Worm (Caenorhabditis elegans) whole organism, young adult: Measurements from ENCODE around the gene ztf-1.

ENCODE experiments used
- B0336.3 ChIP-seq: fragments of 200-800 bp; sonication (Bioruptor generic); IDR thresholded peaks from 2 replicates; pipeline ENCODE4 v1.3.6; 2022; ENCODE audit warnings: missing genetic modification characterization, missing compliant biosample characterization
- D2030.7 ChIP-seq: fragments of 200-800 bp; sonication (Bioruptor generic); IDR thresholded peaks from 2 replicates; pipeline ENCODE4 v1.3.6; 2022; ENCODE audit warnings: missing genetic modification reagents, missing genetic modification characterization, missing compliant biosample characterization
- F37B4.10 ChIP-seq: fragments of 200-800 bp; sonication (Bioruptor generic); IDR thresholded peaks from 2 replicates; pipeline ENCODE4 v1.3.6; 2022; ENCODE audit warnings: missing genetic modification characterization, missing compliant biosample characterization
- F39B2.1 ChIP-seq: fragments of 200-800 bp; sonication (Bioruptor generic); IDR thresholded peaks from 2 replicates; pipeline ENCODE4 v1.3.6; 2022; ENCODE audit warnings: missing genetic modification reagents, missing genetic modification characterization, missing compliant biosample characterization
- F52B5.7 ChIP-seq: sonication (generic microtip); optimal IDR thresholded peaks from 2 replicates; lab custom pipeline; 2016; ENCODE audit warnings: mild to moderate bottlenecking, missing genetic modification characterization, missing compliant biosample characterization
- F57C9.4 ChIP-seq: sonication (generic microtip); optimal IDR thresholded peaks from 2 replicates; lab custom pipeline; 2017; ENCODE audit warnings: mild to moderate bottlenecking, missing genetic modification characterization, missing compliant biosample characterization
- T07F8.4 ChIP-seq: sonication (generic microtip); optimal IDR thresholded peaks from 2 replicates; lab custom pipeline; 2016; ENCODE audit warnings: mild to moderate bottlenecking, missing genetic modification characterization, moderate library complexity, missing compliant biosample characterization
- Y56A3A.18 ChIP-seq: fragments of 200-800 bp; sonication (Bioruptor generic); IDR thresholded peaks from 2 replicates; pipeline ENCODE4 v1.3.6; 2022; ENCODE audit warnings: missing genetic modification reagents, missing genetic modification characterization, missing compliant biosample characterization
- Y67H2A.10 ChIP-seq: fragments of 200-800 bp; sonication (Bioruptor generic); conservative IDR thresholded peaks from 2 replicates; pipeline ENCODE4 v1.3.6; 2022; ENCODE audit warnings: missing genetic modification reagents, missing genetic modification characterization, missing compliant biosample characterization
- ama-1 ChIP-seq, 3 experiments: fragments of 150-350 bp in 1 of 3; sonication (generic microtip) in 2 of 3; optimal IDR thresholded peaks; 2 replicates each; lab custom pipeline; 2014 to 2018; ENCODE audit warnings: missing biosample characterization in 2 of 3, missing genetic modification characterization in 2 of 3, missing genetic modification reagents in 2 of 3
- aptf-3 ChIP-seq: fragments of 200-800 bp; sonication (Bioruptor generic); IDR thresholded peaks from 2 replicates; pipeline ENCODE4 v1.3.6; 2022; ENCODE audit warnings: missing genetic modification characterization, missing compliant biosample characterization
- athp-1 ChIP-seq: sonication (generic microtip); optimal IDR thresholded peaks from 2 replicates; lab custom pipeline; 2017; ENCODE audit warnings: mild to moderate bottlenecking, missing genetic modification characterization, missing compliant biosample characterization
- attf-5 ChIP-seq: fragments of 200-800 bp; sonication (Bioruptor generic); optimal IDR thresholded peaks from 2 replicates; lab custom pipeline; 2018; ENCODE audit warnings: mild to moderate bottlenecking, missing genetic modification characterization, missing compliant biosample characterization
- attf-6 ChIP-seq: fragments of 200-800 bp; sonication (Bioruptor generic); IDR thresholded peaks from 2 replicates; pipeline ENCODE4 v1.3.6; 2022; ENCODE audit warnings: missing genetic modification reagents, missing genetic modification characterization, missing compliant biosample characterization
- bed-1 ChIP-seq: fragments of 200-800 bp; sonication (Bioruptor generic); IDR thresholded peaks from 2 replicates; pipeline ENCODE4 v1.3.6; 2022; ENCODE audit warnings: missing genetic modification reagents, missing genetic modification characterization, missing compliant biosample characterization
- bed-2 ChIP-seq: fragments of 200-800 bp; sonication (Bioruptor generic); IDR thresholded peaks from 2 replicates; pipeline ENCODE4 v1.3.6; 2022; ENCODE audit warnings: missing genetic modification reagents, missing genetic modification characterization, missing compliant biosample characterization
- cebp-1 ChIP-seq, 2 experiments: fragments of 200-800 bp in 1 of 2; sonication (Bioruptor generic) in 1 of 2; sonication (generic microtip) in 1 of 2; IDR thresholded peaks in 1 of 2; optimal IDR thresholded peaks in 1 of 2; 2 replicates each; pipeline versions ENCODE4 v1.3.6 to Lab custom; 2017 to 2022; ENCODE audit warnings: missing compliant biosample characterization in 2 of 2, missing genetic modification characterization in 2 of 2, mild to moderate bottlenecking in 1 of 2, missing genetic modification reagents in 1 of 2, moderate library complexity in 1 of 2
- ceh-100 ChIP-seq: fragments of 200-800 bp; sonication (Bioruptor generic); IDR thresholded peaks from 2 replicates; pipeline ENCODE4 v1.3.6; 2022; ENCODE audit warnings: missing genetic modification reagents, missing genetic modification characterization, missing compliant biosample characterization
- ceh-40 ChIP-seq: fragments of 200-800 bp; sonication (Bioruptor generic); IDR thresholded peaks from 2 replicates; pipeline ENCODE4 v1.3.6; 2022; ENCODE audit warnings: missing genetic modification characterization, missing compliant biosample characterization
- ceh-79 ChIP-seq: sonication (generic microtip); optimal IDR thresholded peaks from 2 replicates; lab custom pipeline; 2017; ENCODE audit warnings: mild to moderate bottlenecking, missing genetic modification characterization, missing compliant biosample characterization
- dpff-1 ChIP-seq: sonication (generic microtip); optimal IDR thresholded peaks from 2 replicates; lab custom pipeline; 2017; ENCODE audit warnings: mild to moderate bottlenecking, missing genetic modification characterization, missing compliant biosample characterization
- efl-1 ChIP-seq: fragments of 150-350 bp; optimal IDR thresholded peaks from 2 replicates; lab custom pipeline; 2014; ENCODE audit warnings: missing biosample characterization, missing genetic modification reagents, missing genetic modification characterization
- egl-44 ChIP-seq: fragments of 200-800 bp; sonication (Bioruptor generic); IDR thresholded peaks from 2 replicates; pipeline ENCODE4 v1.3.6; 2022; ENCODE audit warnings: missing genetic modification reagents, missing genetic modification characterization, missing compliant biosample characterization
- ekl-4 ChIP-seq: fragments of 200-800 bp; sonication (Bioruptor generic); IDR thresholded peaks from 2 replicates; pipeline ENCODE4 v1.3.6; 2022; ENCODE audit warnings: missing genetic modification reagents, missing genetic modification characterization, missing compliant biosample characterization
- ets-4 ChIP-seq: fragments of 200-800 bp; sonication (Bioruptor generic); optimal IDR thresholded peaks from 2 replicates; lab custom pipeline; 2018; ENCODE audit warnings: mild to moderate bottlenecking, missing genetic modification characterization, missing compliant biosample characterization
- him-1 ChIP-seq: sonication (generic microtip); optimal IDR thresholded peaks from 2 replicates; lab custom pipeline; 2016; ENCODE audit warnings: missing genotype, missing genetic modification reagents, missing genetic modification characterization, missing compliant biosample characterization
- hlh-12 ChIP-seq: sonication (generic microtip); optimal IDR thresholded peaks from 2 replicates; lab custom pipeline; 2016; ENCODE audit warnings: missing genetic modification characterization, missing compliant biosample characterization
- hlh-26 ChIP-seq: fragments of 200-800 bp; sonication (Bioruptor generic); conservative IDR thresholded peaks from 2 replicates; pipeline ENCODE4 v1.3.6; 2022; ENCODE audit warnings: missing genetic modification reagents, missing genetic modification characterization, missing compliant biosample characterization
- hmg-20 ChIP-seq: fragments of 200-800 bp; sonication (Bioruptor generic); IDR thresholded peaks from 2 replicates; pipeline ENCODE4 v1.3.6; 2022; ENCODE audit warnings: missing genetic modification reagents, missing genetic modification characterization, missing compliant biosample characterization
- let-526 ChIP-seq: fragments of 200-800 bp; sonication (Bioruptor generic); IDR thresholded peaks from 2 replicates; pipeline ENCODE4 v1.3.6; 2022; ENCODE audit warnings: missing genetic modification reagents, missing genetic modification characterization, missing compliant biosample characterization
- lir-1 ChIP-seq: fragments of 200-800 bp; sonication (Bioruptor generic); conservative IDR thresholded peaks from 2 replicates; pipeline ENCODE4 v1.3.6; 2022; ENCODE audit warnings: missing genetic modification reagents, missing genetic modification characterization, missing compliant biosample characterization
- lsl-1 ChIP-seq: fragments of 200-800 bp; sonication (Bioruptor generic); optimal IDR thresholded peaks from 2 replicates; lab custom pipeline; 2018; ENCODE audit warnings: mild to moderate bottlenecking, missing genetic modification characterization, moderate library complexity, missing compliant biosample characterization
- madf-8 ChIP-seq: fragments of 200-800 bp; sonication (Bioruptor generic); conservative IDR thresholded peaks from 2 replicates; pipeline ENCODE4 v1.3.6; 2022; ENCODE audit warnings: missing genetic modification reagents, missing genetic modification characterization, missing compliant biosample characterization
- nhr-120 ChIP-seq: fragments of 200-800 bp; sonication (Bioruptor generic); IDR thresholded peaks from 2 replicates; pipeline ENCODE4 v1.3.6; 2022; ENCODE audit warnings: missing genetic modification characterization, missing compliant biosample characterization
- nhr-179 ChIP-seq: sonication (generic microtip); optimal IDR thresholded peaks from 2 replicates; lab custom pipeline; 2016; ENCODE audit warnings: mild to moderate bottlenecking, missing genetic modification characterization, missing compliant biosample characterization
- nhr-90 ChIP-seq: sonication (generic microtip); optimal IDR thresholded peaks from 2 replicates; lab custom pipeline; 2016; ENCODE audit warnings: missing genotype, mild to moderate bottlenecking, missing genetic modification characterization, missing compliant biosample characterization
- pha-4 ChIP-seq: fragments of 150-350 bp; sonication (generic microtip); optimal IDR thresholded peaks from 2 replicates; lab custom pipeline; 2014; ENCODE audit warnings: missing biosample characterization, missing genetic modification reagents, missing genetic modification characterization
- rpc-1 ChIP-seq, 2 experiments: fragments of 150-350 bp in 1 of 2; sonication (generic microtip) in 1 of 2; optimal IDR thresholded peaks; 2 replicates each; lab custom pipeline; 2014 to 2018; ENCODE audit warnings: missing biosample characterization in 1 of 2, missing genetic modification characterization in 1 of 2, missing genetic modification reagents in 1 of 2, missing genotype in 1 of 2
- snpc-1.3 ChIP-seq: sonication (generic microtip); optimal IDR thresholded peaks from 2 replicates; lab custom pipeline; 2017; ENCODE audit warnings: missing genetic modification characterization, mild to moderate bottlenecking, missing compliant biosample characterization, antibody characterized with exemption, moderate library complexity, missing genotype, missing genetic modification reagents; ENCODE audit not compliant: insufficient read depth
- snpc-3.4 ChIP-seq: sonication (generic microtip); optimal IDR thresholded peaks from 2 replicates; lab custom pipeline; 2017; ENCODE audit warnings: missing genetic modification characterization, mild to moderate bottlenecking, missing compliant biosample characterization, antibody characterized with exemption, moderate library complexity, missing genotype, missing genetic modification reagents
- tbp1 ChIP-seq: fragments of 200-800 bp; sonication (Bioruptor generic); optimal IDR thresholded peaks from 2 replicates; lab custom pipeline; 2018; ENCODE audit warnings: mild to moderate bottlenecking, missing genetic modification characterization, missing compliant biosample characterization
- unc-130 ChIP-seq: sonication (generic microtip); optimal IDR thresholded peaks from 2 replicates; lab custom pipeline; 2016; ENCODE audit warnings: missing genetic modification reagents, missing genetic modification characterization, missing compliant biosample characterization
- unc-62 ChIP-seq: fragments of 150-350 bp; optimal IDR thresholded peaks from 2 replicates; lab custom pipeline; 2014; ENCODE audit warnings: missing biosample characterization, missing genetic modification reagents, missing genetic modification characterization
- zfh-2 ChIP-seq: fragments of 200-800 bp; sonication (Bioruptor generic); conservative IDR thresholded peaks from 2 replicates; pipeline ENCODE4 v1.3.6; 2022; ENCODE audit warnings: missing genetic modification reagents, missing genetic modification characterization, missing compliant biosample characterization
- zim-3 ChIP-seq: sonication (generic microtip); optimal IDR thresholded peaks from 2 replicates; lab custom pipeline; 2017; ENCODE audit warnings: mild to moderate bottlenecking, missing genetic modification characterization, moderate library complexity, missing compliant biosample characterization
- ztf-25 ChIP-seq: fragments of 200-800 bp; sonication (Bioruptor generic); IDR thresholded peaks from 2 replicates; pipeline ENCODE4 v1.3.6; 2022; ENCODE audit warnings: missing genetic modification reagents, missing genetic modification characterization, missing compliant biosample characterization
- ztf-26 ChIP-seq: sonication (generic microtip); optimal IDR thresholded peaks from 2 replicates; lab custom pipeline; 2017; ENCODE audit warnings: missing genetic modification characterization, missing compliant biosample characterization
- ztf-28 ChIP-seq: fragments of 200-800 bp; sonication (Bioruptor generic); IDR thresholded peaks from 2 replicates; pipeline ENCODE4 v1.3.6; 2022; ENCODE audit warnings: missing genetic modification reagents, missing genetic modification characterization, missing compliant biosample characterization

Gene ztf-1

DNA sequence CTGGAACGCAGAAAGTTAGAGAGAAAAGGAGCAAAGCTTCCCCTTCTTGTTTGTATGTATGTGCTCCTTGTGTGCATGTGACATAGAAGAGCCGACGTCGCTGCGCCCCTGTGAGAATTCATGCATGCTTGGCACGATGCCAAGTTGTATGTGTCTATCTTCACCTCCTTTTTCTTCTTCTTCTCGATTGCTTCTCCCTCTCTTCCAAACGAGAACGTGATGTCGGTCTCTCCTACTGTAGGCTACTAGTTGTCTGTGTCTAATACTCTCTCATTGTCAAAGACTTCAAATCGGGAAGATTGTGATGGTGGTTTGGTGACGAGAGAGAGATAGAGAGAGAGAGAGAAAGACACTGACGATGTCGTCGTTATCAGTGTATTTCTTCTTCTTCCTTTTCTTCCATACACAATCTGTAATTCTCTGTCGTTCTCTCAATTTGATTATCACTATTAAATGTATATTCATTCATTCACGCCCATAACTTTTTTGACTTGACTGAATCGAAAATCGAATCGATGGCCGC, 5.1 kb upstream of the ztf-1 start (continued):
- TF ChIP-seq let-526: no peak
- TF ChIP-seq ceh-100 (GFP tag; lab: Robert Waterston, UW): no peak
- TF ChIP-seq unc-130 (GFP tag; lab: Kevin White, UChicago): no peak
- TF ChIP-seq efl-1 (GFP tag; lab: Kevin White, UChicago): no peak
- peak; percentile 75 for TF ChIP-seq zfh-2 (GFP tag; lab: Robert Waterston, UW)
- no peak for TF ChIP-seq snpc-1.3 (tag; lab: Kevin White, UChicago)
- TF ChIP-seq lsl-1 (GFP tag; lab: Kevin White, UChicago): peak; percentile 9
- no peak for TF ChIP-seq Y67H2A.10 (GFP tag; lab: Robert Waterston, UW)
- peak; percentile 46 for TF ChIP-seq tbp1 (GFP tag; lab: Kevin White, UChicago)
- TF ChIP-seq nhr-179 (tag; lab: Kevin White, UChicago): no peak
- TF ChIP-seq ztf-28 (GFP tag; lab: Robert Waterston, UW): no peak
- TF ChIP-seq nhr-90: peak; percentile 57
- TF ChIP-seq lir-1 (GFP tag; lab: Robert Waterston, UW): no peak
- TF ChIP-seq pha-4 (tag; lab: Kevin White, UChicago): no peak
- TF ChIP-seq unc-62 (GFP tag; lab: Kevin White, UChicago): peak; percentile 74
- TF ChIP-seq him-1 (tag; lab: Kevin White, UChicago): no peak
- TF ChIP-seq bed-1 (GFP tag; lab: Robert Waterston, UW): no peak
- TF ChIP-seq F57C9.4 (tag; lab: Kevin White, UChicago): no peak
- TF ChIP-seq aptf-3 (GFP tag; lab: Robert Waterston, UW): no peak
- peak; percentile 80 for TF ChIP-seq ets-4 (GFP tag; lab: Kevin White, UChicago)
- TF ChIP-seq ztf-25 (GFP tag; lab: Robert Waterston, UW): no peak
- TF ChIP-seq F52B5.7: peak; percentile 16
- peak; percentile 89 for TF ChIP-seq attf-5
- no peak for TF ChIP-seq hlh-26 (GFP tag; lab: Robert Waterston, UW)
- no peak for TF ChIP-seq nhr-120 (GFP tag; lab: Robert Waterston, UW)
- TF ChIP-seq rpc-1 (optimal IDR thresholded peaks at IDR 0.05; lab: Kevin White, UChicago): no peak
- TF ChIP-seq rpc-1 (tag; optimal IDR thresholded peaks at IDR 0.05; lab: Kevin White, UChicago): no peak
- TF ChIP-seq F37B4.10: no peak
- TF ChIP-seq zim-3 (tag; lab: Kevin White, UChicago): no peak
- no peak for TF ChIP-seq dpff-1
- TF ChIP-seq hlh-12: no peak
- no peak for TF ChIP-seq D2030.7 (GFP tag; lab: Robert Waterston, UW)
- no peak for TF ChIP-seq ekl-4 (GFP tag; lab: Robert Waterston, UW)
- peak; percentile 67; the same call in 1 of the 2 replicates for TF ChIP-seq egl-44 (GFP tag; lab: Robert Waterston, UW)
- TF ChIP-seq snpc-3.4 (tag; lab: Kevin White, UChicago): no peak
- TF ChIP-seq madf-8 (GFP tag; lab: Robert Waterston, UW): no peak
- TF ChIP-seq bed-2 (GFP tag; lab: Robert Waterston, UW): no peak
- 0 out of 2 replicates have a peak, but pooled peaks have one; percentile 8 for TF ChIP-seq hmg-20 (GFP tag; lab: Robert Waterston, UW)
- TF ChIP-seq F39B2.1: no peak
- TF ChIP-seq Y56A3A.18: no peak
- no peak for TF ChIP-seq T07F8.4 (tag; lab: Kevin White, UChicago)
- TF ChIP-seq athp-1: no peak
- TF ChIP-seq cebp-1 (GFP tag; IDR thresholded peaks at IDR 0.05; lab: Robert Waterston, UW): peak; percentile 55
- peak; percentile 81 for TF ChIP-seq cebp-1 (tag; optimal IDR thresholded peaks at IDR 0.05; lab: Kevin White, UChicago)
- peak; percentile 77 for TF ChIP-seq ztf-26 (tag; lab: Kevin White, UChicago)
- TF ChIP-seq ceh-79: no peak
- no peak for TF ChIP-seq attf-6 (GFP tag; lab: Robert Waterston, UW)
- no peak for TF ChIP-seq ama-1 (optimal IDR thresholded peaks at IDR 0.05; lab: Kevin White, UChicago)
- no peak for TF ChIP-seq ama-1 (GFP tag; optimal IDR thresholded peaks at IDR 0.05; lab: Kevin White, UChicago)
- no peak for TF ChIP-seq ceh-40 (GFP tag; lab: Robert Waterston, UW)
- TF ChIP-seq B0336.3 (GFP tag; lab: Robert Waterston, UW): peak; percentile 81
